Worm (Caenorhabditis elegans): Measurements from ENCODE around the gene F55F10.1.

Gene F55F10.1

ce11 chrIV:4423026-4423425, 62.4 kb downstream of the F55F10.1 start:
- no peak for TF ChIP-seq med-1 (GFP tag; optimal IDR thresholded peaks at IDR 0.05; ENCODE audit: insufficient read depth)
- TF ChIP-seq tab-1 (GFP tag; IDR thresholded peaks at IDR 0.05), result no peak
- no peak for TF ChIP-seq T22C8.4 (GFP tag; IDR thresholded peaks at IDR 0.05)
- TF ChIP-seq cog-1 (tag; optimal IDR thresholded peaks at IDR 0.05), result no peak
- TF ChIP-seq ztf-23 (GFP tag; IDR thresholded peaks at IDR 0.05), result no peak
- no peak for TF ChIP-seq flt-1 (GFP tag; IDR thresholded peaks at IDR 0.05)
- no peak for TF ChIP-seq klf-2 (GFP tag; conservative IDR thresholded peaks at IDR 0.05)
- no peak for TF ChIP-seq ztf-29 (GFP tag; IDR thresholded peaks at IDR 0.05)
- TF ChIP-seq ref-1 (GFP tag; conservative IDR thresholded peaks at IDR 0.05), result no peak

ce11 chrIV:4423885-4424284, 63.2 kb downstream of the F55F10.1 start:
- no peak for TF ChIP-seq cog-1 (tag; optimal IDR thresholded peaks at IDR 0.05)
- TF ChIP-seq ztf-23 (GFP tag; IDR thresholded peaks at IDR 0.05), result no peak
- no peak for TF ChIP-seq T22C8.4 (GFP tag; IDR thresholded peaks at IDR 0.05)
- no peak for TF ChIP-seq ref-1 (GFP tag; conservative IDR thresholded peaks at IDR 0.05)
- TF ChIP-seq flt-1 (GFP tag; IDR thresholded peaks at IDR 0.05), result no peak
- TF ChIP-seq med-1 (GFP tag; optimal IDR thresholded peaks at IDR 0.05; ENCODE audit: insufficient read depth), result no peak
- no peak for TF ChIP-seq tab-1 (GFP tag; IDR thresholded peaks at IDR 0.05)
- no peak for TF ChIP-seq ztf-29 (GFP tag; IDR thresholded peaks at IDR 0.05)
- TF ChIP-seq klf-2 (GFP tag; conservative IDR thresholded peaks at IDR 0.05), result no peak

- no peak for TF ChIP-seq ref-1 (GFP tag; conservative IDR thresholded peaks at IDR 0.05)
- no peak for TF ChIP-seq tab-1 (GFP tag; IDR thresholded peaks at IDR 0.05)
- TF ChIP-seq flt-1 (GFP tag; IDR thresholded peaks at IDR 0.05), result no peak
- no peak for TF ChIP-seq ztf-29 (GFP tag; IDR thresholded peaks at IDR 0.05)
- no peak for TF ChIP-seq cog-1 (tag; optimal IDR thresholded peaks at IDR 0.05)
- no peak for TF ChIP-seq T22C8.4 (GFP tag; IDR thresholded peaks at IDR 0.05)
- TF ChIP-seq klf-2 (GFP tag; conservative IDR thresholded peaks at IDR 0.05), result no peak
- TF ChIP-seq med-1 (GFP tag; optimal IDR thresholded peaks at IDR 0.05; ENCODE audit: insufficient read depth), result no peak
- no peak for TF ChIP-seq ztf-23 (GFP tag; IDR thresholded peaks at IDR 0.05)
Measured at ce11 chrIV:4429901-4430300, 69.3 kb downstream of the F55F10.1 start, which contains the start of the genes str-185 and R08C7.5. Gene str-185 (minus strand): TSS chrIV:4430001. Gene R08C7.5 (plus strand): TSS chrIV:4430229.

- TF ChIP-seq T22C8.4 (GFP tag; IDR thresholded peaks at IDR 0.05) (no peak), tab-1 (GFP tag; IDR thresholded peaks at IDR 0.05) (no peak), med-1 (GFP tag; optimal IDR thresholded peaks at IDR 0.05; ENCODE audit: insufficient read depth) (no peak), ztf-23 (GFP tag; IDR thresholded peaks at IDR 0.05) (no peak), cog-1 (tag; optimal IDR thresholded peaks at IDR 0.05) (no peak), ztf-29 (GFP tag; IDR thresholded peaks at IDR 0.05) (no peak), klf-2 (GFP tag; conservative IDR thresholded peaks at IDR 0.05) (no peak), flt-1 (GFP tag; IDR thresholded peaks at IDR 0.05) (no peak), ref-1 (GFP tag; conservative IDR thresholded peaks at IDR 0.05) (no peak)
Measured at ce11 chrIV:4434441-4435084, 73.9 kb downstream of the F55F10.1 start, which contains the start of the genes R08C7.8 and R08C7.4. Gene R08C7.8 (minus strand): TSS chrIV:4434541. Gene R08C7.4 (plus strand): TSS chrIV:4435034.
